Fruit fly (Drosophila melanogaster) whole organism, prepupa: ENCODE data around the gene CG43675.
A peak's percentile ranks its signal among the peaks of the same experiment; 100 is the strongest.

ENCODE experiments used
- Blimp-1 ChIP-seq: fragments of 200-800 bp; sonication (Bioruptor generic); optimal IDR thresholded peaks from 3 replicates; lab custom pipeline; 2017; ENCODE audit warnings: missing biosample characterization, missing genetic modification characterization, mild to moderate bottlenecking, moderate library complexity, missing genetic modification reagents
- CG10631 ChIP-seq: fragments of 200-800 bp; sonication (Bioruptor generic); optimal IDR thresholded peaks from 2 replicates; lab custom pipeline; 2016; ENCODE audit warnings: missing biosample characterization, missing genetic modification characterization
- CG10669 ChIP-seq: fragments of 200-800 bp; sonication (Bioruptor generic); optimal IDR thresholded peaks from 3 replicates; lab custom pipeline; 2018; ENCODE audit warnings: missing biosample characterization, mild to moderate bottlenecking, missing genetic modification characterization, moderate library complexity
- CG11902 ChIP-seq: fragments of 200-800 bp; sonication (Bioruptor generic); optimal IDR thresholded peaks from 3 replicates; lab custom pipeline; 2016; ENCODE audit warnings: missing biosample characterization, missing genetic modification characterization
- CG15336 ChIP-seq: fragments of 200-800 bp; sonication (Bioruptor generic); IDR thresholded peaks from 2 replicates; pipeline ENCODE4 v1.3.6; 2022; ENCODE audit warnings: missing biosample characterization, missing genetic modification characterization
- CG1621 ChIP-seq: fragments of 200-800 bp; sonication (Bioruptor generic); optimal IDR thresholded peaks from 3 replicates; lab custom pipeline; 2018; ENCODE audit warnings: missing biosample characterization, mild to moderate bottlenecking, missing genetic modification characterization
- CG16779 ChIP-seq: fragments of 200-800 bp; sonication (Bioruptor generic); optimal IDR thresholded peaks from 3 replicates; lab custom pipeline; 2017; ENCODE audit warnings: missing biosample characterization, mild to moderate bottlenecking, missing genetic modification characterization
- CG3032 ChIP-seq: fragments of 200-800 bp; optimal IDR thresholded peaks from 2 replicates; lab custom pipeline; 2019; ENCODE audit warnings: missing biosample characterization, mild to moderate bottlenecking, missing genetic modification characterization, moderate library complexity
- CG31627 ChIP-seq: fragments of 200-800 bp; sonication (Bioruptor generic); optimal IDR thresholded peaks from 3 replicates; lab custom pipeline; 2016; ENCODE audit warnings: missing biosample characterization, missing genetic modification characterization
- CG32006 ChIP-seq: fragments of 200-800 bp; sonication (Bioruptor generic); optimal IDR thresholded peaks from 3 replicates; lab custom pipeline; 2017; ENCODE audit warnings: missing biosample characterization, mild to moderate bottlenecking, missing genetic modification characterization
- CG34406 ChIP-seq: fragments of 200-800 bp; sonication (Bioruptor generic); optimal IDR thresholded peaks from 3 replicates; lab custom pipeline; 2016; ENCODE audit warnings: missing biosample characterization, missing genetic modification characterization
- CG4318 ChIP-seq: fragments of 200-800 bp; sonication (Bioruptor generic); optimal IDR thresholded peaks from 3 replicates; lab custom pipeline; 2017; ENCODE audit warnings: missing biosample characterization, mild to moderate bottlenecking, missing genetic modification characterization
- CG6163 ChIP-seq: fragments of 200-800 bp; sonication (Bioruptor generic); IDR thresholded peaks from 3 replicates; pipeline ENCODE4 v1.3.6; 2022; ENCODE audit warnings: missing biosample characterization, missing genetic modification characterization
- CG6276 ChIP-seq: fragments of 200-800 bp; sonication (Bioruptor generic); optimal IDR thresholded peaks from 2 replicates; lab custom pipeline; 2017; ENCODE audit warnings: missing biosample characterization, mild to moderate bottlenecking, missing genetic modification characterization
- CG6792 ChIP-seq: fragments of 200-800 bp; sonication (Bioruptor generic); optimal IDR thresholded peaks from 3 replicates; lab custom pipeline; 2016; ENCODE audit warnings: missing biosample characterization, missing genetic modification characterization
- CG6854 ChIP-seq: fragments of 200-800 bp; sonication (Bioruptor generic); optimal IDR thresholded peaks from 2 replicates; lab custom pipeline; 2017; ENCODE audit warnings: missing biosample characterization, mild to moderate bottlenecking, missing genetic modification characterization
- CG7368 ChIP-seq: fragments of 200-800 bp; sonication (Bioruptor generic); optimal IDR thresholded peaks from 3 replicates; lab custom pipeline; 2016; ENCODE audit warnings: missing biosample characterization, missing genetic modification characterization
- CG8119 ChIP-seq: fragments of 200-800 bp; sonication (Bioruptor generic); IDR thresholded peaks from 3 replicates; pipeline ENCODE4 v1.3.6; 2022; ENCODE audit warnings: missing biosample characterization, missing genetic modification characterization
- CG8319 ChIP-seq: fragments of 200-800 bp; sonication (Bioruptor generic); optimal IDR thresholded peaks from 3 replicates; lab custom pipeline; 2016; ENCODE audit warnings: missing biosample characterization, missing genetic modification characterization
- CG8632 ChIP-seq: fragments of 200-800 bp; sonication (Bioruptor generic); optimal IDR thresholded peaks from 3 replicates; lab custom pipeline; 2016; ENCODE audit warnings: missing biosample characterization, missing genetic modification characterization
- CG9139 ChIP-seq: fragments of 200-800 bp; sonication (Bioruptor generic); optimal IDR thresholded peaks from 3 replicates; lab custom pipeline; 2017; ENCODE audit warnings: missing biosample characterization, mild to moderate bottlenecking, missing genetic modification characterization
- Eip75B ChIP-seq: fragments of 200-800 bp; sonication (Bioruptor generic); optimal IDR thresholded peaks from 3 replicates; lab custom pipeline; 2016; ENCODE audit warnings: missing biosample characterization, missing genetic modification characterization
- Eip78C ChIP-seq: fragments of 200-800 bp; sonication (Bioruptor generic); peaks from one replicate; lab custom pipeline; 2016; ENCODE audit warnings: missing biosample characterization, missing genetic modification characterization
- Ets21C ChIP-seq: fragments of 200-800 bp; sonication (Bioruptor generic); optimal IDR thresholded peaks from 3 replicates; lab custom pipeline; 2016; ENCODE audit warnings: missing biosample characterization, missing genetic modification characterization
- Gug ChIP-seq: fragments of 200-800 bp; sonication (Bioruptor generic); IDR thresholded peaks from 2 replicates; pipeline ENCODE4 v1.3.6; 2022; ENCODE audit warnings: missing biosample characterization, missing genetic modification characterization
- Hr38 ChIP-seq: sonication (Bioruptor generic); optimal IDR thresholded peaks from 2 replicates; lab custom pipeline; 2016; ENCODE audit warnings: missing biosample characterization, missing genetic modification characterization
- Hr39 ChIP-seq: fragments of 200-800 bp; sonication (Bioruptor generic); optimal IDR thresholded peaks from 2 replicates; lab custom pipeline; 2016; ENCODE audit warnings: missing biosample characterization, missing genetic modification characterization
- Lpt ChIP-seq: fragments of 200-800 bp; sonication (Bioruptor generic); optimal IDR thresholded peaks from 3 replicates; lab custom pipeline; 2016; ENCODE audit warnings: missing biosample characterization, missing genetic modification characterization
- Met ChIP-seq: fragments of 200-800 bp; sonication (Bioruptor generic); optimal IDR thresholded peaks from 3 replicates; lab custom pipeline; 2016; ENCODE audit warnings: missing biosample characterization, missing genetic modification characterization
- OdsH ChIP-seq: fragments of 200-800 bp; sonication (Bioruptor generic); optimal IDR thresholded peaks from 3 replicates; lab custom pipeline; 2016; ENCODE audit warnings: missing biosample characterization, missing genetic modification characterization
- Smox ChIP-seq: fragments of 200-800 bp; sonication (Bioruptor generic); optimal IDR thresholded peaks from 3 replicates; lab custom pipeline; 2016; ENCODE audit warnings: missing biosample characterization, missing genetic modification characterization
- Sox102F ChIP-seq: fragments of 200-800 bp; sonication (Bioruptor generic); optimal IDR thresholded peaks from 2 replicates; lab custom pipeline; 2016; ENCODE audit warnings: missing biosample characterization, mild to moderate bottlenecking, missing genetic modification characterization
- acj6 ChIP-seq: fragments of 200-800 bp; sonication (Bioruptor generic); optimal IDR thresholded peaks from 3 replicates; lab custom pipeline; 2016; ENCODE audit warnings: missing biosample characterization, missing genetic modification characterization
- cyc ChIP-seq: fragments of 200-800 bp; sonication (Bioruptor generic); optimal IDR thresholded peaks from 3 replicates; lab custom pipeline; 2016; ENCODE audit warnings: missing biosample characterization, missing genetic modification characterization
- dac ChIP-seq: fragments of 200-800 bp; sonication (Bioruptor generic); optimal IDR thresholded peaks from 2 replicates; lab custom pipeline; 2017; ENCODE audit warnings: missing biosample characterization, mild to moderate bottlenecking, missing genetic modification characterization
- dsx ChIP-seq: fragments of 200-800 bp; optimal IDR thresholded peaks from 3 replicates; lab custom pipeline; 2019; ENCODE audit warnings: missing biosample characterization, mild to moderate bottlenecking, missing genetic modification characterization, moderate library complexity; ENCODE audit not compliant: poor library complexity, severe bottlenecking
- eg ChIP-seq: fragments of 200-800 bp; sonication (Bioruptor generic); IDR thresholded peaks from 3 replicates; pipeline ENCODE4 v1.3.6; 2022; ENCODE audit warnings: missing biosample characterization, missing genetic modification characterization
- esn ChIP-seq: fragments of 200-800 bp; sonication (Bioruptor generic); optimal IDR thresholded peaks from 2 replicates; lab custom pipeline; 2016; ENCODE audit warnings: missing biosample characterization, mild to moderate bottlenecking, missing genetic modification characterization, moderate library complexity
- fd85E ChIP-seq: fragments of 200-800 bp; sonication (Bioruptor generic); optimal IDR thresholded peaks from 3 replicates; lab custom pipeline; 2016; ENCODE audit warnings: missing biosample characterization, missing genetic modification characterization
- fkh ChIP-seq: fragments of 200-800 bp; sonication (Bioruptor generic); optimal IDR thresholded peaks from 3 replicates; lab custom pipeline; 2017; ENCODE audit warnings: missing biosample characterization, mild to moderate bottlenecking, missing genetic modification characterization, moderate library complexity
- net ChIP-seq: fragments of 200-800 bp; sonication (Bioruptor generic); optimal IDR thresholded peaks from 3 replicates; lab custom pipeline; 2016; ENCODE audit warnings: missing biosample characterization, missing genetic modification characterization
- pdm3 ChIP-seq: fragments of 200-800 bp; sonication (Bioruptor generic); optimal IDR thresholded peaks from 3 replicates; lab custom pipeline; 2016; ENCODE audit warnings: missing biosample characterization, missing genetic modification characterization
- salr ChIP-seq, 2 experiments: fragments of 200-800 bp; sonication (Bioruptor generic); optimal IDR thresholded peaks; 3 replicates each; lab custom pipeline; 2016 to 2018; ENCODE audit warnings: missing biosample characterization in 2 of 2, missing genetic modification characterization in 2 of 2, mild to moderate bottlenecking in 1 of 2
- spab ChIP-seq: fragments of 200-800 bp; sonication (Bioruptor generic); optimal IDR thresholded peaks from 2 replicates; lab custom pipeline; 2017; ENCODE audit warnings: missing biosample characterization, mild to moderate bottlenecking, missing genetic modification characterization, missing genetic modification reagents
- ss ChIP-seq, 2 experiments: fragments of 200-800 bp; sonication (Bioruptor generic); optimal IDR thresholded peaks; 2 replicates in 1 of 2; 3 replicates in 1 of 2; lab custom pipeline; 2017 to 2018; ENCODE audit warnings: mild to moderate bottlenecking in 2 of 2, missing biosample characterization in 2 of 2, missing genetic modification characterization in 2 of 2, moderate library complexity in 1 of 2
- svp ChIP-seq: fragments of 200-800 bp; sonication (Bioruptor generic); peaks from one replicate; lab custom pipeline; 2016; ENCODE audit warnings: missing biosample characterization, missing genetic modification characterization
- topi ChIP-seq: fragments of 200-800 bp; sonication (Bioruptor generic); optimal IDR thresholded peaks from 3 replicates; lab custom pipeline; 2016; ENCODE audit warnings: missing biosample characterization, missing genetic modification characterization
- vri ChIP-seq: fragments of 200-800 bp; sonication (Bioruptor generic); optimal IDR thresholded peaks from 3 replicates; lab custom pipeline; 2016; ENCODE audit warnings: missing biosample characterization, mild to moderate bottlenecking, missing genetic modification characterization

The CG43675 gene

dm6 chr3R:9399951-9400392, 44.7 kb downstream of the CG43675 start, which contains the start of gene CG34117 (continued):
- TF ChIP-seq cyc (GFP tag; lab: Kevin White, UChicago) (peak; percentile 67), CG10631 (GFP tag; lab: Kevin White, UChicago) (peak; percentile 75), CG6854 (GFP tag; lab: Kevin White, UChicago) (peak; percentile 17), CG6792 (GFP tag; lab: Kevin White, UChicago) (peak; percentile 74), net (GFP tag; lab: Kevin White, UChicago) (peak; percentile 74), CG31627 (GFP tag; lab: Kevin White, UChicago) (peak; percentile 80), CG10669 (GFP tag; lab: Kevin White, UChicago) (peak; percentile 74), CG15336 (GFP tag; lab: Robert Waterston, UW) (peak; percentile 71)

- TF ChIP-seq CG6854 (GFP tag; lab: Kevin White, UChicago) = peak; percentile 88
- peak; percentile 96 for TF ChIP-seq Eip78C (GFP tag; lab: Kevin White, UChicago)
- peak; percentile 39 for TF ChIP-seq Hr38 (GFP tag; lab: Kevin White, UChicago)
- TF ChIP-seq CG9139 (GFP tag; lab: Kevin White, UChicago) = peak; percentile 78
- TF ChIP-seq Hr39 (GFP tag; lab: Kevin White, UChicago) = peak; percentile 95
- TF ChIP-seq CG31627 (GFP tag; lab: Kevin White, UChicago) = peak; percentile 96
- TF ChIP-seq CG6792 (GFP tag; lab: Kevin White, UChicago) = peak; percentile 92
- peak; percentile 86 for TF ChIP-seq Lpt (GFP tag; lab: Kevin White, UChicago)
- TF ChIP-seq CG11902 (GFP tag; lab: Kevin White, UChicago) = peak; percentile 90
- TF ChIP-seq dac (GFP tag; lab: Kevin White, UChicago) = peak; percentile 86
- TF ChIP-seq OdsH = peak; percentile 94
- peak; percentile 86 for TF ChIP-seq CG15336 (GFP tag; lab: Robert Waterston, UW)
- TF ChIP-seq acj6 = peak; percentile 94
- peak; percentile 91 for TF ChIP-seq Smox (GFP tag; lab: Kevin White, UChicago)
- TF ChIP-seq Ets21C = peak; percentile 93
- TF ChIP-seq CG3032 (tag; lab: Kevin White, UChicago) = peak; percentile 96
- peak; percentile 84 for TF ChIP-seq CG10669 (GFP tag; lab: Kevin White, UChicago)
- peak; percentile 94 for TF ChIP-seq pdm3 (GFP tag; lab: Kevin White, UChicago)
- TF ChIP-seq Sox102F (GFP tag; lab: Kevin White, UChicago) = peak; percentile 92
- peak in 1 of 2 experiments; percentile 84 for TF ChIP-seq ss (GFP tag; optimal IDR thresholded peaks at IDR 0.05; lab: Kevin White, UChicago)
- TF ChIP-seq CG34406 (GFP tag; lab: Kevin White, UChicago) = peak; percentile 88
- peak; percentile 81 for TF ChIP-seq dsx
- peak; percentile 95 for TF ChIP-seq svp (GFP tag; lab: Kevin White, UChicago)
- TF ChIP-seq CG6163 = peak; percentile 91
- TF ChIP-seq CG1621 = peak; percentile 82
- peak; percentile 87 for TF ChIP-seq fkh (GFP tag; lab: Kevin White, UChicago)
- TF ChIP-seq vri = peak; percentile 92
- peak; percentile 83 for TF ChIP-seq CG7368 (GFP tag; lab: Kevin White, UChicago)
- no peak for TF ChIP-seq CG6276
- TF ChIP-seq spab (GFP tag; lab: Kevin White, UChicago) = peak; percentile 71
- peak; percentile 96 for TF ChIP-seq esn (GFP tag; lab: Kevin White, UChicago)
- peak; percentile 89 for TF ChIP-seq CG32006
- peak; percentile 97 for TF ChIP-seq eg (GFP tag; lab: Robert Waterston, UW)
- peak; percentile 71 for TF ChIP-seq CG16779 (tag; lab: Kevin White, UChicago)
- peak; percentile 90 for TF ChIP-seq topi (GFP tag; lab: Kevin White, UChicago)
- peak; percentile 93 for TF ChIP-seq Met (GFP tag; lab: Kevin White, UChicago)
- peak; percentile 76 to 89 for TF ChIP-seq salr (GFP tag; optimal IDR thresholded peaks at IDR 0.05; lab: Kevin White, UChicago)
- TF ChIP-seq fd85E (GFP tag; lab: Kevin White, UChicago) = peak; percentile 79
- peak; percentile 96 for TF ChIP-seq Eip75B (GFP tag; lab: Kevin White, UChicago)
- peak; percentile 86 for TF ChIP-seq net (GFP tag; lab: Kevin White, UChicago)
- peak; percentile 96 for TF ChIP-seq Gug (GFP tag; lab: Robert Waterston, UW)
- peak; percentile 95 for TF ChIP-seq CG10631 (GFP tag; lab: Kevin White, UChicago)
- peak; percentile 86 for TF ChIP-seq CG8119 (GFP tag; lab: Robert Waterston, UW)
- peak; percentile 85 for TF ChIP-seq Blimp-1 (GFP tag; lab: Kevin White, UChicago)
- TF ChIP-seq CG8319 (GFP tag; lab: Kevin White, UChicago) = peak; percentile 85
- TF ChIP-seq CG8632 = peak; percentile 86
- no peak for TF ChIP-seq CG4318 (GFP tag; lab: Kevin White, UChicago)
Measured at dm6 chr3R:9401127-9401603, 45.9 kb downstream of the CG43675 start, which contains the start of the genes RpL34b and CG8132. Gene RpL34b (minus strand): TSS chr3R:9401226. Gene CG8132 (plus strand): TSS chr3R:9401495.
